Worm (Caenorhabditis elegans): Measurements from ENCODE around the gene clp-6.

- TF ChIP-seq unc-62 (GFP tag; optimal IDR thresholded peaks at IDR 0.05) (no peak), madf-3 (GFP tag; IDR thresholded peaks at IDR 0.05) (no peak), unc-130 (GFP tag; optimal IDR thresholded peaks at IDR 0.05) (no peak), Y56A3A.18 (GFP tag; IDR thresholded peaks at IDR 0.05) (no peak), cebp-1 (GFP tag; IDR thresholded peaks at IDR 0.05) (no peak), cebp-1 (tag; optimal IDR thresholded peaks at IDR 0.05) (no peak), pha-4 (tag; optimal IDR thresholded peaks at IDR 0.05) (no peak), dox-1 (GFP tag; IDR thresholded peaks at IDR 0.05) (no peak), attf-5 (GFP tag; optimal IDR thresholded peaks at IDR 0.05) (no peak), F49E8.2 (tag; optimal IDR thresholded peaks at IDR 0.05; ENCODE audit: insufficient read depth) (no peak), nfya-1 (tag; optimal IDR thresholded peaks at IDR 0.05; ENCODE audit: borderline replicate concordance, insufficient read depth) (no peak), mxl-1 (tag; optimal IDR thresholded peaks at IDR 0.05) (no peak), ZK185.1 (tag; optimal IDR thresholded peaks at IDR 0.05; ENCODE audit: poor library complexity, severe bottlenecking) (no peak)
Measured at ce11 chrIV:1394077-1394476, 40.8 kb downstream of the clp-6 start.
